Fruit fly (Drosophila melanogaster) whole organism, embryonic: ENCODE results near the gene GstO2.
A peak's percentile ranks its signal among the peaks of the same experiment; 100 is the strongest.

Experiments
- Awh ChIP-seq: fragments of 200-800 bp; sonication (Bioruptor generic); IDR thresholded peaks from 2 replicates; pipeline ENCODE4, ENCODE4 v1.3.6; 2022; ENCODE audit warnings: missing biosample characterization, missing genetic modification characterization
- C15 ChIP-seq: fragments of 200-800 bp; sonication (Bioruptor generic); IDR thresholded peaks from 3 replicates; pipeline ENCODE4 v1.3.6; 2022; ENCODE audit warnings: missing biosample characterization, missing genetic modification characterization
- CG10267 ChIP-seq: fragments of 200-800 bp; sonication (Bioruptor generic); optimal IDR thresholded peaks from 2 replicates; lab custom pipeline; 2018; ENCODE audit warnings: missing biosample characterization, mild to moderate bottlenecking, missing genetic modification characterization, moderate library complexity
- CG10979 ChIP-seq: fragments of 200-800 bp; sonication (Bioruptor generic); optimal IDR thresholded peaks from 2 replicates; lab custom pipeline; 2018; ENCODE audit warnings: missing biosample characterization, mild to moderate bottlenecking, missing genetic modification characterization, moderate library complexity
- CG11093 ChIP-seq: fragments of 200-800 bp; sonication (Bioruptor generic); IDR thresholded peaks from 3 replicates; pipeline ENCODE4 v1.3.6; 2022; ENCODE audit warnings: missing biosample characterization, missing genetic modification characterization
- CG11723 ChIP-seq: fragments of 200-800 bp; sonication (Bioruptor generic); optimal IDR thresholded peaks from 2 replicates; lab custom pipeline; 2017; ENCODE audit warnings: missing biosample characterization, mild to moderate bottlenecking, missing genetic modification characterization
- CG13424 ChIP-seq: fragments of 200-800 bp; sonication (Bioruptor generic); optimal IDR thresholded peaks from 2 replicates; lab custom pipeline; 2019; ENCODE audit warnings: missing biosample characterization, mild to moderate bottlenecking, missing genetic modification characterization, moderate library complexity
- CG14050 ChIP-seq: fragments of 200-800 bp; sonication (Bioruptor generic); IDR thresholded peaks from 3 replicates; pipeline ENCODE4 v1.3.6; 2022; ENCODE audit warnings: missing biosample characterization, missing genetic modification characterization
- CG16813 ChIP-seq: fragments of 200-800 bp; sonication (Bioruptor generic); IDR thresholded peaks from 3 replicates; pipeline ENCODE4 v1.3.6; 2022; ENCODE audit warnings: missing biosample characterization, missing genetic modification characterization; ENCODE audit not compliant: partially characterized antibody
- CG18599 ChIP-seq: fragments of 200-800 bp; sonication (Bioruptor generic); optimal IDR thresholded peaks from 3 replicates; lab custom pipeline; 2017; ENCODE audit warnings: missing biosample characterization, missing genetic modification characterization, mild to moderate bottlenecking, moderate library complexity, missing genetic modification reagents
- CG18764 ChIP-seq: fragments of 200-800 bp; sonication (Bioruptor generic); optimal IDR thresholded peaks from 3 replicates; lab custom pipeline; 2016; ENCODE audit warnings: missing biosample characterization, missing genetic modification characterization
- CG2875 ChIP-seq: fragments of 200-800 bp; sonication (Bioruptor generic); optimal IDR thresholded peaks from 2 replicates; lab custom pipeline; 2017; ENCODE audit warnings: missing biosample characterization, mild to moderate bottlenecking, missing genetic modification characterization, missing genetic modification reagents
- CG3281 ChIP-seq: fragments of 200-800 bp; sonication (Bioruptor generic); optimal IDR thresholded peaks from 3 replicates; lab custom pipeline; 2017; ENCODE audit warnings: missing biosample characterization, mild to moderate bottlenecking, missing genetic modification characterization
- CG3995 ChIP-seq: fragments of 200-800 bp; sonication (Bioruptor generic); optimal IDR thresholded peaks from 3 replicates; lab custom pipeline; 2016; ENCODE audit warnings: missing biosample characterization, missing genetic modification characterization
- CG4360 ChIP-seq: fragments of 200-800 bp; sonication (Bioruptor generic); IDR thresholded peaks from 2 replicates; pipeline ENCODE4 v1.3.6; 2022; ENCODE audit warnings: missing biosample characterization, missing genetic modification characterization
- CG5245 ChIP-seq: fragments of 200-800 bp; sonication (Bioruptor generic); optimal IDR thresholded peaks from 3 replicates; lab custom pipeline; 2016; ENCODE audit warnings: missing biosample characterization, missing genetic modification characterization
- CG8765 ChIP-seq: fragments of 200-800 bp; sonication (Bioruptor generic); IDR thresholded peaks from 2 replicates; pipeline ENCODE4 v1.3.6; 2022; ENCODE audit warnings: missing biosample characterization, missing genetic modification characterization
- Chrac-16 ChIP-seq: fragments of 200-800 bp; sonication (Bioruptor generic); optimal IDR thresholded peaks from 3 replicates; lab custom pipeline; 2016; ENCODE audit warnings: missing biosample characterization, missing genetic modification characterization
- D19A ChIP-seq: fragments of 200-800 bp; optimal IDR thresholded peaks from 3 replicates; lab custom pipeline; 2019; ENCODE audit warnings: missing biosample characterization, mild to moderate bottlenecking, missing genetic modification characterization, moderate library complexity
- ERR ChIP-seq: fragments of 200-800 bp; sonication (Bioruptor generic); optimal IDR thresholded peaks from 2 replicates; lab custom pipeline; 2016; ENCODE audit warnings: missing biosample characterization, missing genetic modification characterization
- Mad ChIP-seq: fragments of 200-800 bp; sonication (Bioruptor generic); optimal IDR thresholded peaks from 2 replicates; lab custom pipeline; 2016; ENCODE audit warnings: missing biosample characterization, missing genetic modification characterization
- Pdp1 ChIP-seq, 2 experiments: fragments of 200-800 bp; sonication (Bioruptor generic); optimal IDR thresholded peaks; 3 replicates each; lab custom pipeline; 2016; ENCODE audit warnings: missing biosample characterization in 2 of 2, missing genetic modification characterization in 2 of 2, mild to moderate bottlenecking in 1 of 2, moderate library complexity in 1 of 2
- Rfx ChIP-seq: fragments of 200-800 bp; sonication (Bioruptor generic); IDR thresholded peaks from 2 replicates; pipeline ENCODE4 v1.3.6; 2022; ENCODE audit warnings: missing biosample characterization, missing genetic modification characterization
- Ssrp ChIP-seq: fragments of 200-800 bp; sonication (Bioruptor generic); optimal IDR thresholded peaks from 2 replicates; lab custom pipeline; 2018; ENCODE audit warnings: missing biosample characterization, mild to moderate bottlenecking, missing genetic modification characterization, moderate library complexity
- Trl ChIP-seq, 3 experiments: fragments of >200 bp in 2 of 3; fragments of 200-800 bp in 1 of 3; sonication (Bioruptor generic) in 1 of 3; optimal IDR thresholded peaks; 2 replicates in 1 of 3; 3 replicates in 2 of 3; lab custom pipeline; 2016 to 2017; ENCODE audit warnings: missing biosample characterization in 1 of 3, missing genetic modification characterization in 1 of 3
- Usf ChIP-seq: fragments of 200-800 bp; sonication (Bioruptor generic); optimal IDR thresholded peaks from 2 replicates; lab custom pipeline; 2017; ENCODE audit warnings: missing genotype, missing biosample characterization, missing genetic modification characterization
- cato ChIP-seq: fragments of 200-800 bp; sonication (Bioruptor generic); optimal IDR thresholded peaks from 2 replicates; lab custom pipeline; 2016; ENCODE audit warnings: missing biosample characterization, missing genetic modification characterization, borderline replicate concordance
- cg ChIP-seq: fragments of 200-800 bp; sonication (Bioruptor generic); optimal IDR thresholded peaks from 3 replicates; lab custom pipeline; 2019; ENCODE audit warnings: missing biosample characterization, mild to moderate bottlenecking, missing genetic modification characterization, moderate library complexity
- da ChIP-seq: fragments of 200-800 bp; sonication (Bioruptor generic); optimal IDR thresholded peaks from 2 replicates; lab custom pipeline; 2016; ENCODE audit warnings: missing biosample characterization, missing genetic modification characterization
- dimm ChIP-seq: fragments of 200-800 bp; sonication (Bioruptor generic); IDR thresholded peaks from 2 replicates; pipeline ENCODE4 v1.3.6; 2022; ENCODE audit warnings: missing biosample characterization, missing genetic modification characterization
- disco-r ChIP-seq: fragments of 200-800 bp; sonication (Bioruptor generic); optimal IDR thresholded peaks from 2 replicates; lab custom pipeline; 2016; ENCODE audit warnings: missing biosample characterization, missing genetic modification characterization
- dysf ChIP-seq: fragments of 200-800 bp; sonication (Bioruptor generic); IDR thresholded peaks from 3 replicates; pipeline ENCODE4 v1.3.6; 2022; ENCODE audit warnings: missing biosample characterization, missing genetic modification characterization
- en ChIP-seq: fragments of 200-800 bp; sonication (Bioruptor generic); optimal IDR thresholded peaks from 2 replicates; lab custom pipeline; 2016; ENCODE audit warnings: missing biosample characterization, missing genetic modification characterization
- esg ChIP-seq: fragments of 200-800 bp; sonication (Bioruptor generic); conservative IDR thresholded peaks from 2 replicates; pipeline ENCODE4 v1.3.6; 2022; ENCODE audit warnings: missing biosample characterization, missing genetic modification characterization
- fd102C ChIP-seq: fragments of 200-800 bp; sonication (Bioruptor generic); optimal IDR thresholded peaks from 2 replicates; lab custom pipeline; 2018; ENCODE audit warnings: missing biosample characterization, mild to moderate bottlenecking, missing genetic modification characterization, moderate library complexity
- gce ChIP-seq: fragments of 200-800 bp; sonication (Bioruptor generic); IDR thresholded peaks from 3 replicates; pipeline ENCODE4 v1.3.6; 2022; ENCODE audit warnings: missing biosample characterization, missing genetic modification characterization
- hbn ChIP-seq: fragments of 200-800 bp; sonication (Bioruptor generic); IDR thresholded peaks from 2 replicates; pipeline ENCODE4 v1.3.6; 2022; ENCODE audit warnings: missing biosample characterization, missing genetic modification characterization; ENCODE audit not compliant: partially characterized antibody
- mld ChIP-seq: fragments of 200-800 bp; sonication (Bioruptor generic); IDR thresholded peaks from 3 replicates; pipeline ENCODE4 v1.3.6; 2022; ENCODE audit warnings: missing biosample characterization, missing genetic modification characterization; ENCODE audit not compliant: partially characterized antibody
- nmo ChIP-seq: fragments of 200-800 bp; sonication (Bioruptor generic); optimal IDR thresholded peaks from 2 replicates; lab custom pipeline; 2018; ENCODE audit warnings: missing biosample characterization, mild to moderate bottlenecking, missing genetic modification characterization, moderate library complexity
- odd ChIP-seq: fragments of 200-800 bp; sonication (Bioruptor generic); optimal IDR thresholded peaks from 2 replicates; lab custom pipeline; 2017; ENCODE audit warnings: missing biosample characterization, mild to moderate bottlenecking, missing genetic modification characterization
- schlank ChIP-seq: fragments of 200-800 bp; sonication (Bioruptor generic); optimal IDR thresholded peaks from 2 replicates; lab custom pipeline; 2018; ENCODE audit warnings: missing biosample characterization, mild to moderate bottlenecking, missing genetic modification characterization
- sens ChIP-seq: fragments of 200-800 bp; sonication (Bioruptor generic); peaks from one replicate; lab custom pipeline; 2016; ENCODE audit warnings: missing biosample characterization, missing genetic modification characterization
- sima ChIP-seq: fragments of 200-800 bp; sonication (Bioruptor generic); optimal IDR thresholded peaks from 2 replicates; lab custom pipeline; 2016; ENCODE audit warnings: missing biosample characterization, missing genetic modification characterization
- sisA ChIP-seq: fragments of 200-800 bp; sonication (Bioruptor generic); IDR thresholded peaks from 2 replicates; pipeline ENCODE4 v1.3.6; 2022; ENCODE audit warnings: missing biosample characterization, missing genetic modification characterization
- stc ChIP-seq: fragments of 200-800 bp; sonication (Bioruptor generic); IDR thresholded peaks from 2 replicates; pipeline ENCODE4 v1.3.6; 2022; ENCODE audit warnings: missing biosample characterization, missing genetic modification characterization
- tio ChIP-seq: fragments of 200-800 bp; sonication (Bioruptor generic); optimal IDR thresholded peaks from 2 replicates; lab custom pipeline; 2017; ENCODE audit warnings: missing biosample characterization, missing genetic modification characterization, inconsistent platforms
- unpg ChIP-seq: fragments of 200-800 bp; sonication (Bioruptor generic); optimal IDR thresholded peaks from 3 replicates; lab custom pipeline; 2018; ENCODE audit warnings: missing biosample characterization, mild to moderate bottlenecking, missing genetic modification characterization, moderate library complexity
- yki ChIP-seq: fragments of >200 bp; optimal IDR thresholded peaks from 3 replicates; lab custom pipeline; 2018
- z ChIP-seq: fragments of 200-800 bp; sonication (Bioruptor generic); IDR thresholded peaks from 3 replicates; pipeline ENCODE4 v1.3.6; 2022; ENCODE audit warnings: missing biosample characterization, missing genetic modification characterization
- zfh1 ChIP-seq: fragments of 200-800 bp; sonication (Bioruptor generic); IDR thresholded peaks from 3 replicates; pipeline ENCODE4 v1.3.6; 2022; ENCODE audit warnings: missing biosample characterization, missing genetic modification characterization

The GstO2 gene

DNA sequence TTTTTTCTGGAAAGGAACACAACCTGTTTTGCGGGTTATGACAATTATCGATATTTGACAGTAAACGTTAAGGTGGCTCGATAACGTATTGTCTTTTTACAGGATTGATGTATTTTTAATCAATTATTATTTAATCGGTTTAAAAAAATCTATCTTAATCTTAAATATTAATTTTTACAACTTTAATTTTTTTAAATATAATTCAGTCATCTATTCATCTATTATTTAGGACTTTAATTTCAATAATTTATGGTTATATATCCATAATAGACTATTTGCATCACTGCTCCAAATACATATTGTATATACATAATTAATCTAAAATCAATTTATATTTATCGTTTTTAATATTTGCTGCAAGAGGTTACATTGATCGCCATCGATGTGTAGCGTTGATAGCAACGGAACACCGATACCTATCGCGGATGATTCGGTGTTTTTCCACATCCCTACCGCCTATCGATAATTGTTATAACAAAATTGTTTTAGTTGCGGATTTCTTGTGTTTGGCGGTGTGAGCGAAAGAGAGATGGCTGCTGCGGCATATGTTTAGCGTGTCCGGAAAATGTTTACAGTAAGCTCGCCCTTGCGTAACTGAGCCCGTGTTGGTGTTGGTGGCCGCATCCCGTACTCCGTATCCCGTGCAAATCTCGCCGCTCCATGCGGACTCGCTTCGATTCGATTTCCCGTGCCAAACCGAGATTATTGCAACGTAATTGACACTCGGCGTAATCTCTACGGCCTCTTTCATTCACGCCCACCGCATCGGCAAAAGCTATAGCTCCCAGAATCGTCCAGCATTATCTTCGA is 1.7 kb upstream of the GstO2 start, which contains the start of the genes GstO1 and foi (continued):
- TF ChIP-seq dimm (GFP tag; lab: Robert Waterston, UW) (no peak), CG18599 (GFP tag; lab: Kevin White, UChicago) (no peak), unpg (no peak), CG13424 (tag; lab: Kevin White, UChicago) (peak; percentile 19), en (GFP tag; lab: Kevin White, UChicago) (no peak), Usf (GFP tag; lab: Kevin White, UChicago) (no peak), cato (GFP tag; lab: Kevin White, UChicago) (no peak), CG8765 (GFP tag; lab: Robert Waterston, UW) (no peak), Pdp1 (GFP tag; optimal IDR thresholded peaks at IDR 0.05; lab: Kevin White, UChicago) (peak in 1 of 2 experiments; percentile 87), gce (GFP tag; lab: Robert Waterston, UW) (no peak), stc (GFP tag; lab: Robert Waterston, UW) (no peak), CG11093 (GFP tag; lab: Robert Waterston, UW) (no peak), ERR (GFP tag; lab: Kevin White, UChicago) (no peak), hbn (GFP tag; lab: Robert Waterston, UW) (peak; percentile 93), Ssrp (tag; lab: Kevin White, UChicago) (no peak), CG11723 (GFP tag; lab: Kevin White, UChicago) (no peak), CG14050 (GFP tag; lab: Robert Waterston, UW) (no peak), z (no peak), CG3281 (GFP tag; lab: Kevin White, UChicago) (peak; percentile 19), C15 (GFP tag; lab: Robert Waterston, UW) (no peak), disco-r (no peak), CG18764 (no peak), mld (GFP tag; lab: Robert Waterston, UW) (peak; percentile 99), da (no peak), schlank (tag; lab: Kevin White, UChicago) (no peak), CG10267 (tag; lab: Kevin White, UChicago) (peak; percentile 58), Mad (GFP tag; lab: Kevin White, UChicago) (no peak), sisA (GFP tag; lab: Robert Waterston, UW) (no peak), cg (GFP tag; lab: Kevin White, UChicago) (no peak), CG16813 (GFP tag; lab: Robert Waterston, UW) (peak; percentile 99), zfh1 (GFP tag; lab: Robert Waterston, UW) (no peak), sima (GFP tag; lab: Kevin White, UChicago) (no peak), yki (lab: Kevin White, UChicago) (no peak), CG3995 (GFP tag; lab: Kevin White, UChicago) (peak; percentile 52), Trl (optimal IDR thresholded peaks at IDR 0.05; lab: Kevin White, UChicago) (no peak), Trl (GFP tag; optimal IDR thresholded peaks at IDR 0.05; lab: Kevin White, UChicago) (no peak), CG5245 (no peak), CG2875 (GFP tag; lab: Kevin White, UChicago) (no peak), nmo (peak; percentile 65), dysf (GFP tag; lab: Robert Waterston, UW) (no peak), odd (GFP tag; lab: Kevin White, UChicago) (no peak), esg (GFP tag; lab: Robert Waterston, UW) (no peak), Rfx (GFP tag; lab: Robert Waterston, UW) (peak; percentile 74), tio (GFP tag; lab: Kevin White, UChicago) (no peak), CG10979 (tag; lab: Kevin White, UChicago) (no peak), Awh (GFP tag; lab: Robert Waterston, UW) (no peak), Chrac-16 (GFP tag; lab: Kevin White, UChicago) (no peak), fd102C (GFP tag; lab: Kevin White, UChicago) (no peak), D19A (tag; lab: Kevin White, UChicago) (peak; percentile 25), CG4360 (GFP tag; lab: Robert Waterston, UW) (no peak), sens (GFP tag; lab: Kevin White, UChicago) (no peak)
